Worm (Caenorhabditis elegans): ENCODE data around the gene F58E6.5.

Gene F58E6.5

ce11 chrV:9729462-9730162 is 24.7 kb downstream of the F58E6.5 start, which contains the start of the genes aagr-3 and drap-1:
aagr-3 (minus strand) TSS chrV:9729512.
drap-1 (plus strand) TSS chrV:9730106.
- TF ChIP-seq sma-9 (GFP tag; optimal IDR thresholded peaks at IDR 0.05) = peak; percentile 40
- TF ChIP-seq sma-9 (tag; optimal IDR thresholded peaks at IDR 0.05) = no peak
- TF ChIP-seq skn-1 (tag; optimal IDR thresholded peaks at IDR 0.05) = peak; percentile 25
- no peak for TF ChIP-seq nhr-12 (tag; optimal IDR thresholded peaks at IDR 0.05)
- peak; percentile 77 for TF ChIP-seq nhr-129 (tag; optimal IDR thresholded peaks at IDR 0.05)
- peak; percentile 61 for TF ChIP-seq ama-1 (optimal IDR thresholded peaks at IDR 0.05)
- TF ChIP-seq C34F6.9 (tag; optimal IDR thresholded peaks at IDR 0.05) = peak; percentile 82
- TF ChIP-seq unc-39 (tag; optimal IDR thresholded peaks at IDR 0.05) = no peak
- peak; percentile 56 for TF ChIP-seq gmeb-1 (tag; optimal IDR thresholded peaks at IDR 0.05)
- no peak for TF ChIP-seq mbf-1 (tag; optimal IDR thresholded peaks at IDR 0.05)
- TF ChIP-seq mab-5 (tag; optimal IDR thresholded peaks at IDR 0.05) = peak; percentile 26
- TF ChIP-seq lsy-2 (tag; optimal IDR thresholded peaks at IDR 0.05) = peak in 1 of 2 experiments; percentile 82
- no peak for TF ChIP-seq egl-27 (tag; optimal IDR thresholded peaks at IDR 0.05)
- TF ChIP-seq ZK546.5 (tag; optimal IDR thresholded peaks at IDR 0.05) = no peak
- no peak for TF ChIP-seq mdl-1 (tag; optimal IDR thresholded peaks at IDR 0.05)
- TF ChIP-seq lin-13 (GFP tag; optimal IDR thresholded peaks at IDR 0.05) = peak; percentile 55
- no peak for TF ChIP-seq nhr-77 (tag; optimal IDR thresholded peaks at IDR 0.05)
- TF ChIP-seq ceh-16 (tag; optimal IDR thresholded peaks at IDR 0.05) = no peak
- TF ChIP-seq sma-3 (GFP tag; optimal IDR thresholded peaks at IDR 0.05) = peak; percentile 51
- peak; percentile 39 for TF ChIP-seq F13H6.1 (tag; optimal IDR thresholded peaks at IDR 0.05)
- peak; percentile 90 for TF ChIP-seq crh-2 (tag; optimal IDR thresholded peaks at IDR 0.05)
- peak; percentile 42 for TF ChIP-seq snpc-4 (tag; optimal IDR thresholded peaks at IDR 0.05)
- TF ChIP-seq ztf-4 (tag; optimal IDR thresholded peaks at IDR 0.05) = peak; percentile 12
- no peak for TF ChIP-seq Y55F3AM.14 (GFP tag; optimal IDR thresholded peaks at IDR 0.05)
- peak; percentile 83 for TF ChIP-seq fos-1 (tag; optimal IDR thresholded peaks at IDR 0.05)
- TF ChIP-seq unc-55 (GFP tag; optimal IDR thresholded peaks at IDR 0.05) = peak; percentile 86
- no peak for TF ChIP-seq elt-3 (tag; optimal IDR thresholded peaks at IDR 0.05)
- TF ChIP-seq nhr-25 (tag; optimal IDR thresholded peaks at IDR 0.05) = no peak
- no peak for TF ChIP-seq ztf-1 (GFP tag; conservative IDR thresholded peaks at IDR 0.05)
- no peak for TF ChIP-seq zag-1 (tag; optimal IDR thresholded peaks at IDR 0.05)
- TF ChIP-seq nhr-21 (tag; optimal IDR thresholded peaks at IDR 0.05) = no peak
- TF ChIP-seq sem-4 (tag; optimal IDR thresholded peaks at IDR 0.05) = peak; percentile 61

ce11 chrV:9725719-9726118 is 28.6 kb downstream of the F58E6.5 start:
- peak; percentile 55 for TF ChIP-seq fos-1 (tag; optimal IDR thresholded peaks at IDR 0.05)
- TF ChIP-seq aly-2 (tag; optimal IDR thresholded peaks at IDR 0.05) = no peak

- TF ChIP-seq egl-27 (tag; optimal IDR thresholded peaks at IDR 0.05) (no peak), peb-1 (tag; optimal IDR thresholded peaks at IDR 0.05) (no peak), lin-11 (tag; optimal IDR thresholded peaks at IDR 0.05) (no peak), C34F6.9 (tag; optimal IDR thresholded peaks at IDR 0.05) (peak; percentile 30), nhr-12 (tag; optimal IDR thresholded peaks at IDR 0.05) (no peak), nhr-10 (tag; optimal IDR thresholded peaks at IDR 0.05) (no peak), dmd-4 (tag; optimal IDR thresholded peaks at IDR 0.05) (no peak), nhr-11 (tag; optimal IDR thresholded peaks at IDR 0.05) (no peak), nhr-129 (tag; optimal IDR thresholded peaks at IDR 0.05) (peak; percentile 8), ztf-1 (GFP tag; conservative IDR thresholded peaks at IDR 0.05) (no peak), unc-62 (GFP tag; optimal IDR thresholded peaks at IDR 0.05) (no peak), lin-39 (tag; optimal IDR thresholded peaks at IDR 0.05) (no peak), elt-3 (tag; optimal IDR thresholded peaks at IDR 0.05) (no peak), sma-3 (GFP tag; optimal IDR thresholded peaks at IDR 0.05) (no peak)
Observed at ce11 chrV:9724021-9724671, 30.2 kb downstream of the F58E6.5 start, which contains the start of gene slcr-46.3. slcr-46.3 (minus strand) TSS chrV:9724106.

All from whole organism, L2 larva.